Fruit fly (Drosophila melanogaster) Kc167 (cell line): Measurements from ENCODE around the gene CG33272.

ENCODE experiments used
- Myc ChIP-seq: fragments of >200 bp; optimal IDR thresholded peaks from 2 replicates; lab custom pipeline; 2017; ENCODE audit warnings: missing external identifiers
- Sin3A ChIP-seq: fragments of >200 bp; optimal IDR thresholded peaks from 2 replicates; lab custom pipeline; 2018; ENCODE audit warnings: missing external identifiers
- h ChIP-seq: fragments of >200 bp; optimal IDR thresholded peaks from 3 replicates; lab custom pipeline; 2018; ENCODE audit warnings: missing external identifiers
- insv ChIP-seq: fragments of >200 bp; optimal IDR thresholded peaks from 3 replicates; lab custom pipeline; 2018; ENCODE audit warnings: missing external identifiers
- psq ChIP-seq: fragments of >200 bp; optimal IDR thresholded peaks from 2 replicates; lab custom pipeline; 2017; ENCODE audit warnings: missing external identifiers
- ttk ChIP-seq: sonication (Bioruptor generic); optimal IDR thresholded peaks from 2 replicates; lab custom pipeline; 2017; ENCODE audit warnings: missing external identifiers

- TF ChIP-seq Sin3A (lab: Kevin White, UChicago): no peak
- no peak for TF ChIP-seq insv (lab: Kevin White, UChicago)
- TF ChIP-seq Myc (lab: Kevin White, UChicago): no peak
- no peak for TF ChIP-seq h (lab: Kevin White, UChicago)
- TF ChIP-seq psq: no peak
- no peak for TF ChIP-seq ttk (lab: Kevin White, UChicago)
These were observed 37.1 kb upstream of the CG33272 start for dm6 chr3L:11547302-11547994.
